Worm (Caenorhabditis elegans) whole organism, L1 larva: ENCODE measurements around the gene Y50D7A.1.

Source experiments
- elt-3 ChIP-seq, 6 experiments: fragments of 150-350 bp in 1 of 6; sonication (generic microtip); optimal IDR thresholded peaks; 2 replicates each; lab custom pipeline; 2017 to 2018; ENCODE audit warnings: missing biosample characterization in 6 of 6, missing genetic modification characterization in 6 of 6, inconsistent platforms in 1 of 6
- lin-13 ChIP-seq: fragments of 150-350 bp; optimal IDR thresholded peaks from 2 replicates; lab custom pipeline; 2014; ENCODE audit warnings: missing biosample characterization, missing genetic modification reagents, missing genetic modification characterization
- nhr-12 ChIP-seq: sonication (generic microtip); optimal IDR thresholded peaks from 2 replicates; lab custom pipeline; 2017; ENCODE audit warnings: missing biosample characterization, missing genetic modification characterization
- nhr-71 ChIP-seq: sonication (generic microtip); optimal IDR thresholded peaks from 2 replicates; lab custom pipeline; 2016; ENCODE audit warnings: mild to moderate bottlenecking, missing genetic modification characterization, moderate library complexity, missing compliant biosample characterization
- snpc-4 ChIP-seq: fragments of 150-350 bp; optimal IDR thresholded peaks from 2 replicates; lab custom pipeline; 2014; ENCODE audit warnings: missing biosample characterization, missing genetic modification characterization

DNA sequence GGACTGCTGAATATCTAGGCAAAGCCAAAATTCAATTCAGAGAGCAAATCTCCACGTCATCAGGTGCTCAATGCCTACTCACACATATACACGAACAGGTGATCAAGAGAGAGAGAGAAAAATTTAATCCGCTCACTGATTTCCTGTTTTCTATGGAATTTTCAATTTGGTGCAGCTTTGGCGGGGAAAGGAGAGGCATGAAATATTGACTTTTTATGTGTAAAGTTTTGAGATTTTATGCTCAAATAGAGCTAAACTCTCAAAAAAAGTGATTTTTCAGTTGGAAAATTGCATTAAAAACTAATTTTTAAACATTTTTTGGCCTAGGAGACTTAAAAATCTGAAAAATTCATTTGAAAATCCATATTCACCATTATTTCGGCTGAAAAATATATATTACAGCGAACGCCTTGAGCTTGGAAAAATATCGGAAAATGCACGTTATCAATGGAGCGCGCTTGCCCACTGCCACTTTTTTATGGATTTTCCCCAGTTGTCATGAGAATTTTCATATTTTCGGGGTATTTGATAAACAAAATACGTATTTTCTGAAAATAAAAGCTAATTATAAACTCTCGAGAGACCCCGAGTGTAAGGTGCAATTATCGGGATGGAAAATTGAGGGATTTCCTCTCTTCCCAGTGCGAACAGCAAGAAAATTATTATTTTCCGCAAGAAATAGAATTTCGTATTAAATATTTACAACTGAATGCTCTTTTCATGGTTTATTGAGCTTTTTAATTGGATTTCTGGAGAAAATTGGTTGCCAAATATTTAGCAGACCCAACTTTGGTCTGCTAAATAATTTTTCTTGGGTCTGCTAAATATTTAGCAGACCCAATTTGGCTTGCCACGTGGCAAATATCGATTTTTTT, 51.1 kb downstream of the Y50D7A.1 start:
- TF ChIP-seq lin-13 (GFP tag; lab: Kevin White, UChicago) (no peak), elt-3 (tag; optimal IDR thresholded peaks at IDR 0.05; lab: Kevin White, UChicago) (no peak), nhr-12 (tag; lab: Kevin White, UChicago) (no peak), nhr-71 (tag; lab: Kevin White, UChicago) (peak; percentile 5), snpc-4 (no peak)
